Worm (Caenorhabditis elegans) whole organism, young adult: Measurements from ENCODE around the gene rec-8.

Experiments
- T26A5.8 ChIP-seq: sonication (generic microtip); optimal IDR thresholded peaks from 2 replicates; lab custom pipeline; 2016; ENCODE audit warnings: missing genetic modification characterization, missing compliant biosample characterization
- ama-1 ChIP-seq, 3 experiments: fragments of 150-350 bp in 1 of 3; sonication (generic microtip) in 2 of 3; optimal IDR thresholded peaks; 2 replicates each; lab custom pipeline; 2014 to 2018; ENCODE audit warnings: missing biosample characterization in 2 of 3, missing genetic modification characterization in 2 of 3, missing genetic modification reagents in 2 of 3
- ceh-27 ChIP-seq: fragments of 200-800 bp; sonication (Bioruptor generic); optimal IDR thresholded peaks from 2 replicates; lab custom pipeline; 2018; ENCODE audit warnings: mild to moderate bottlenecking, missing genetic modification characterization, moderate library complexity, missing compliant biosample characterization
- hrde-1 ChIP-seq: sonication (generic microtip); optimal IDR thresholded peaks from 2 replicates; lab custom pipeline; 2016; ENCODE audit warnings: missing genetic modification characterization, mild to moderate bottlenecking, missing compliant biosample characterization, moderate library complexity, missing genotype, missing genetic modification reagents, borderline replicate concordance
- nfya-2 ChIP-seq: fragments of 200-800 bp; sonication (Bioruptor generic); IDR thresholded peaks from 2 replicates; pipeline ENCODE4 v1.3.6; 2022; ENCODE audit warnings: missing genetic modification reagents, missing genetic modification characterization, missing compliant biosample characterization
- tbp1 ChIP-seq: fragments of 200-800 bp; sonication (Bioruptor generic); optimal IDR thresholded peaks from 2 replicates; lab custom pipeline; 2018; ENCODE audit warnings: mild to moderate bottlenecking, missing genetic modification characterization, missing compliant biosample characterization

DNA sequence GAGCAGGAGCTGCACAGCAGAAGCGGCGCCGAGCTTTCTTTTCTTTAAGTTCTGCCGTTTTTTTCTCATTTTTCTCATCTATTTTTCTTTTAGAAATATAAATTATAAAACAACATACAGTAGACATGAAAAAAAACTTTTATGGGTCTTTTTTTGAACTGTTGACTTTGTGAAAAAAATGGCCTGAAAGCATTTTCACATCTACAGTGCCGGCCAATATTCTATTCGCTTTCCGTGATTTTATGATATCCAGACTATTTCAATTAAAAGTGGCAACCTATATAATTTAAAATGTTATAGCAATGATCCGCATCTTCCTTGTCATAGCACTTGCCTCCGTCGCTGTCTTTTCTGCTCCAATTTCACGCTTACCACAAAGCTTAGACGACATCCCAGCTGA, 24.9 kb downstream of the rec-8 start, which contains the start of gene far-6:
- TF ChIP-seq ceh-27 (GFP tag; lab: Kevin White, UChicago): no peak
- no peak for TF ChIP-seq hrde-1
- TF ChIP-seq ama-1 (optimal IDR thresholded peaks at IDR 0.05; lab: Kevin White, UChicago): no peak
- no peak for TF ChIP-seq ama-1 (GFP tag; optimal IDR thresholded peaks at IDR 0.05; lab: Kevin White, UChicago)
- no peak for TF ChIP-seq nfya-2 (GFP tag; lab: Robert Waterston, UW)
- TF ChIP-seq tbp1 (GFP tag; lab: Kevin White, UChicago): no peak
- no peak for TF ChIP-seq T26A5.8 (tag; lab: Kevin White, UChicago)
